Worm (Caenorhabditis elegans): ENCODE data around the gene C25E10.10.

DNA sequence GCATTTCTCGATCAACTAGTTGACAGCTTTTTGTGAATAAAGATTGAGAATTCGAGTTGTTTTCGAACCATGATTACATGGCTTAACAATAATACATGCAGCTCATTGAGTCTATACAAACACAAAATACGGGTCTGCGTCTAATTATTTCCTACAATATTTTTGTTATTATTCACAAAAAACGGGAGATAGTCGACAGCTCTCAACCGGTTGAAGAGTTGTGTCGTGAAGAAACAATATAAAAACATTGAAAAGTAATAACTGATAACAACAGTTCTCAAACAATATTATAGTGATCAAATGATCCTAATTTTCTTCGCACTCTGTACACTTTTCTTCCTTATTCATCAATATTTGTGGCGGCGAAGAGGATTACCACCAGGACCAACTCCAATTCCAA, 15.1 kb downstream of the C25E10.10 start, which contains the start of gene cyp-33B1:
- no peak for TF ChIP-seq nhr-237 (tag; optimal IDR thresholded peaks at IDR 0.05)
- no peak for TF ChIP-seq ceh-16 (tag; optimal IDR thresholded peaks at IDR 0.05)
- TF ChIP-seq ztf-11 (tag; optimal IDR thresholded peaks at IDR 0.05) = no peak
- TF ChIP-seq nhr-77 (tag; optimal IDR thresholded peaks at IDR 0.05) = no peak
- TF ChIP-seq mdl-1 (tag; optimal IDR thresholded peaks at IDR 0.05) = no peak
- no peak for TF ChIP-seq alr-1 (tag; optimal IDR thresholded peaks at IDR 0.05)
- TF ChIP-seq ama-1 (optimal IDR thresholded peaks at IDR 0.05) = no peak

All from whole organism, L2 larva.